Worm (Caenorhabditis elegans) whole organism, mixed stage, embryonic: ENCODE data around the gene vab-3.

ENCODE experiments used
- bed-3 ChIP-seq: fragments of 200-800 bp; sonication (Bioruptor generic); optimal IDR thresholded peaks from 3 replicates; lab custom pipeline; 2018; ENCODE audit warnings: mild to moderate bottlenecking, missing genetic modification characterization, moderate library complexity, missing compliant biosample characterization
- blmp-1 ChIP-seq: fragments of 150-350 bp; optimal IDR thresholded peaks from 2 replicates; lab custom pipeline; 2014; ENCODE audit warnings: missing biosample characterization, missing genetic modification characterization
- ceh-39 ChIP-seq: fragments of 150-350 bp; optimal IDR thresholded peaks from 2 replicates; lab custom pipeline; 2014; ENCODE audit warnings: missing biosample characterization, missing genetic modification characterization
- ceh-43 ChIP-seq: fragments of 200-800 bp; sonication (Bioruptor generic); optimal IDR thresholded peaks from 2 replicates; lab custom pipeline; 2018; ENCODE audit warnings: mild to moderate bottlenecking, missing genetic modification characterization, moderate library complexity, missing compliant biosample characterization
- ces-1 ChIP-seq: fragments of 150-350 bp; optimal IDR thresholded peaks from 2 replicates; lab custom pipeline; 2014; ENCODE audit warnings: missing biosample characterization, missing genetic modification reagents, missing genetic modification characterization
- elt-1 ChIP-seq: sonication (generic microtip); optimal IDR thresholded peaks from 2 replicates; lab custom pipeline; 2017; ENCODE audit warnings: missing genetic modification characterization, mild to moderate bottlenecking, missing compliant biosample characterization, antibody characterized with exemption, moderate library complexity, borderline replicate concordance; ENCODE audit not compliant: insufficient read depth
- elt-3 ChIP-seq: fragments of 150-350 bp; optimal IDR thresholded peaks from 2 replicates; lab custom pipeline; 2014; ENCODE audit warnings: missing biosample characterization, missing genetic modification characterization
- hlh-1 ChIP-seq: fragments of 150-350 bp; optimal IDR thresholded peaks from 2 replicates; lab custom pipeline; 2014; ENCODE audit warnings: missing biosample characterization, missing genetic modification reagents, missing genetic modification characterization
- lin-13 ChIP-seq: fragments of 150-350 bp; optimal IDR thresholded peaks from 2 replicates; lab custom pipeline; 2014; ENCODE audit warnings: missing biosample characterization, missing genetic modification characterization
- lin-32 ChIP-seq: fragments of 200-800 bp; sonication (Bioruptor generic); optimal IDR thresholded peaks from 2 replicates; lab custom pipeline; 2018; ENCODE audit warnings: mild to moderate bottlenecking, missing genetic modification characterization, missing compliant biosample characterization
- lsy-2 ChIP-seq: fragments of 150-350 bp; optimal IDR thresholded peaks from 2 replicates; lab custom pipeline; 2014; ENCODE audit warnings: missing biosample characterization, missing genetic modification characterization
- mab-5 ChIP-seq: fragments of 150-350 bp; optimal IDR thresholded peaks from 2 replicates; lab custom pipeline; 2014; ENCODE audit warnings: missing biosample characterization, missing genetic modification characterization
- mls-2 ChIP-seq: sonication (generic microtip); optimal IDR thresholded peaks from 2 replicates; lab custom pipeline; 2016; ENCODE audit warnings: mild to moderate bottlenecking, missing genetic modification characterization, moderate library complexity, missing compliant biosample characterization
- nhr-237 ChIP-seq: fragments of 150-350 bp; optimal IDR thresholded peaks from 2 replicates; lab custom pipeline; 2014; ENCODE audit warnings: missing biosample characterization, missing genetic modification characterization
- pha-4 ChIP-seq: fragments of 150-350 bp; optimal IDR thresholded peaks from 2 replicates; lab custom pipeline; 2018; ENCODE audit warnings: missing biosample characterization, missing genetic modification reagents, missing genetic modification characterization
- sem-2 ChIP-seq: fragments of 200-800 bp; sonication (Bioruptor generic); optimal IDR thresholded peaks from 2 replicates; lab custom pipeline; 2018; ENCODE audit warnings: mild to moderate bottlenecking, missing genetic modification characterization, missing compliant biosample characterization
- snpc-4 ChIP-seq: fragments of 150-350 bp; optimal IDR thresholded peaks from 2 replicates; lab custom pipeline; 2014; ENCODE audit warnings: missing biosample characterization, missing genetic modification characterization
- sptf-1 ChIP-seq: sonication (generic microtip); optimal IDR thresholded peaks from 2 replicates; lab custom pipeline; 2017; ENCODE audit warnings: mild to moderate bottlenecking, missing genetic modification characterization, moderate library complexity, missing compliant biosample characterization
- tbx-8 ChIP-seq: fragments of 200-800 bp; sonication (Bioruptor generic); optimal IDR thresholded peaks from 2 replicates; lab custom pipeline; 2018; ENCODE audit warnings: mild to moderate bottlenecking, missing genetic modification characterization, moderate library complexity, missing compliant biosample characterization
- unc-39 ChIP-seq: fragments of 150-350 bp; optimal IDR thresholded peaks from 2 replicates; lab custom pipeline; 2014; ENCODE audit warnings: missing biosample characterization, missing genetic modification characterization
- zip-8 ChIP-seq: fragments of 150-350 bp; optimal IDR thresholded peaks from 2 replicates; lab custom pipeline; 2014; ENCODE audit warnings: missing biosample characterization, missing genetic modification characterization
- ztf-11 ChIP-seq: fragments of 150-350 bp; optimal IDR thresholded peaks from 2 replicates; lab custom pipeline; 2014; ENCODE audit warnings: missing biosample characterization, missing genetic modification characterization

The vab-3 gene

ce11 chrX:10477172-10477985, 22.3 kb upstream of the vab-3 start:
- TF ChIP-seq blmp-1 (tag; lab: Kevin White, UChicago) (no peak), nhr-237 (no peak), lin-13 (tag; lab: Kevin White, UChicago) (no peak), hlh-1 (tag; lab: Kevin White, UChicago) (no peak), ceh-39 (no peak), mls-2 (tag; lab: Kevin White, UChicago) (no peak), unc-39 (no peak), ces-1 (no peak), mab-5 (no peak), ceh-43 (GFP tag; lab: Kevin White, UChicago) (no peak)

ce11 chrX:10479108-10479738, 20.5 kb upstream of the vab-3 start:
- TF ChIP-seq nhr-237, result no peak
- TF ChIP-seq, all 35 proteins: peak for 0

- TF ChIP-seq lsy-2 (no peak), tbx-8 (GFP tag; lab: Kevin White, UChicago) (no peak), elt-3 (tag; lab: Kevin White, UChicago) (no peak), sem-2 (GFP tag; lab: Kevin White, UChicago) (no peak), elt-1 (tag; lab: Kevin White, UChicago) (no peak), hlh-1 (tag; lab: Kevin White, UChicago) (no peak), sptf-1 (no peak), blmp-1 (tag; lab: Kevin White, UChicago) (no peak)
- TF ChIP-seq, all 35 proteins: peak for 0
These were observed 19.0 kb upstream of the vab-3 start, which contains the start of gene elt-2 for ce11 chrX:10480563-10481290. Gene elt-2, plus strand, starts transcription at chrX:10481240.

- TF ChIP-seq mab-5, result no peak
- no peak for TF ChIP-seq unc-39
- no peak for TF ChIP-seq snpc-4 (tag; lab: Kevin White, UChicago)
- TF ChIP-seq lsy-2, result no peak
- no peak for TF ChIP-seq ceh-39
- TF ChIP-seq sptf-1, result no peak
- TF ChIP-seq, all 35 proteins: peak for 0
These were observed 17.4 kb upstream of the vab-3 start for ce11 chrX:10482272-10482671.

ce11 chrX:10485300-10485755, 14.4 kb upstream of the vab-3 start, which contains the start of gene C33D3.3:
Gene C33D3.3, plus strand, starts transcription at chrX:10485350.
- TF ChIP-seq ztf-11 (tag; lab: Kevin White, UChicago) (no peak), sptf-1 (no peak), sem-2 (GFP tag; lab: Kevin White, UChicago) (no peak)

DNA sequence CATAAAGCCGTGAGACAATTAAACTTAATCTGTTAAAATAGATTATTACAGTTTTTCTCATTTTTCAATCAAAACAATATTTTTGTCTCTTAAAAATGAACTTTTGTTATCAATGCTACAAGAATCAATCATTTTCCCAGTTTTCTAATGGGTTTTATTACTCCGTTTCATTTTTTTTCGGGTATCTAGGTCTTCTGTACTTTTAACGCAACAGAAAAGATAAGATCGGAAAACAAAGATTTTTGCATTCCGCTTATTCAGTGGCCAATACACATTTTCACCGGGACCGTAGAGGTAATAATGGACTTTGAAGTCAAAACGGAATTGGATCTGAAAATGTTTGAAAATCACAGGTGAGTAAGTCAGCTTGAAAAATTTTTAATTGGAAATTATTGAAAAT, 10.9 kb upstream of the vab-3 start, which contains the start of gene C33D3.4:
Gene C33D3.4, plus strand, starts transcription at position 301 of the 400 bp plus-strand sequence.
- TF ChIP-seq lin-13 (tag; lab: Kevin White, UChicago), result no peak
- no peak for TF ChIP-seq bed-3 (GFP tag; lab: Kevin White, UChicago)
- TF ChIP-seq lin-32 (GFP tag; lab: Kevin White, UChicago), result no peak
- TF ChIP-seq sptf-1, result no peak
- no peak for TF ChIP-seq zip-8 (tag; lab: Kevin White, UChicago)
- TF ChIP-seq mls-2 (tag; lab: Kevin White, UChicago), result no peak
- no peak for TF ChIP-seq pha-4 (tag; lab: Kevin White, UChicago)
- TF ChIP-seq ces-1, result no peak

DNA sequence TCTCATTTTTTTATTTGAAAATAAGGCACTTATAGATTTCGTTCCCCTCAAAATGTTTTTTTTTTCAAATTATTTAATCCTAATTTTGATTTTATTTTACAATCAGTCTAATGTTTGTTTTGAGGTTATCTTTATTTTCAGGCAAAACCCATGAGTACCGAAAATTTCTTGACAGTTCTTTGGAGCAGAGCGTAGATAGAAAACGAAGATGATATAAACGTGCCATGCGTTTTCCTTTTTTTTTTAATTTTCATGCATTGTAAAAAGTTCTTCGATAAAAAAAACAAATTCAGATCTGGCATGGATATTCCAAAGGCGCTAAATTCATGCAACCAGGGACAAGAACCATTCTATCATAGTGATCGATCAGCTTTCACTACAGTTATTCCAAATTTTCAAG, 8.6 kb upstream of the vab-3 start, which contains the start of gene C33D3.5:
Gene C33D3.5, plus strand, starts transcription at position 301 of the 400 bp plus-strand sequence.
- no peak for TF ChIP-seq lsy-2
